Worm (Caenorhabditis elegans) whole organism, late embryonic: ENCODE data around the gene Y39A3CL.3.
A peak's percentile ranks its signal among the peaks of the same experiment; 100 is the strongest.

Experiments used
- C08G9.2 ChIP-seq: sonication (generic microtip); optimal IDR thresholded peaks from 2 replicates; lab custom pipeline; 2016; ENCODE audit warnings: mild to moderate bottlenecking, missing genetic modification characterization, moderate library complexity, missing compliant biosample characterization
- F13H6.1 ChIP-seq: sonication (generic microtip); optimal IDR thresholded peaks from 2 replicates; lab custom pipeline; 2016; ENCODE audit warnings: missing genetic modification characterization, missing compliant biosample characterization
- Y22D7AL.16 ChIP-seq: sonication (generic microtip); optimal IDR thresholded peaks from 2 replicates; lab custom pipeline; 2016; ENCODE audit warnings: missing genetic modification characterization, missing compliant biosample characterization
- ahr-1 ChIP-seq: sonication (generic microtip); optimal IDR thresholded peaks from 2 replicates; lab custom pipeline; 2016; ENCODE audit warnings: missing genetic modification characterization, missing compliant biosample characterization
- ceh-18 ChIP-seq: sonication (generic microtip); optimal IDR thresholded peaks from 2 replicates; lab custom pipeline; 2016; ENCODE audit warnings: missing genetic modification characterization, missing compliant biosample characterization
- ceh-31 ChIP-seq: sonication (generic microtip); optimal IDR thresholded peaks from 2 replicates; lab custom pipeline; 2016; ENCODE audit warnings: missing genetic modification characterization, missing compliant biosample characterization
- ceh-45 ChIP-seq: fragments of 200-800 bp; sonication (Bioruptor generic); IDR thresholded peaks from 2 replicates; pipeline ENCODE4 v1.3.6; 2022; ENCODE audit warnings: missing genetic modification reagents, missing genetic modification characterization, missing compliant biosample characterization
- ceh-48 ChIP-seq: sonication (generic microtip); optimal IDR thresholded peaks from 2 replicates; lab custom pipeline; 2016; ENCODE audit warnings: missing genetic modification characterization, inconsistent platforms, missing compliant biosample characterization
- dve-1 ChIP-seq: sonication (generic microtip); optimal IDR thresholded peaks from 2 replicates; lab custom pipeline; 2017; ENCODE audit warnings: antibody characterized with exemption, mild to moderate bottlenecking, missing genetic modification characterization, missing compliant biosample characterization
- elt-4 ChIP-seq: sonication (generic microtip); optimal IDR thresholded peaks from 2 replicates; lab custom pipeline; 2016; ENCODE audit warnings: missing genetic modification characterization, missing compliant biosample characterization
- fkh-10 ChIP-seq: fragments of 150-350 bp; optimal IDR thresholded peaks from 2 replicates; lab custom pipeline; 2014; ENCODE audit warnings: missing biosample characterization, missing genetic modification reagents, missing genetic modification characterization
- hlh-13 ChIP-seq: fragments of 200-800 bp; sonication (Bioruptor generic); optimal IDR thresholded peaks from 2 replicates; lab custom pipeline; 2018; ENCODE audit warnings: mild to moderate bottlenecking, missing genetic modification characterization, missing compliant biosample characterization
- hlh-15 ChIP-seq: sonication (generic microtip); optimal IDR thresholded peaks from 2 replicates; lab custom pipeline; 2016; ENCODE audit warnings: missing genetic modification characterization, missing compliant biosample characterization
- lin-11 ChIP-seq: fragments of 200-800 bp; sonication (Bioruptor generic); optimal IDR thresholded peaks from 2 replicates; lab custom pipeline; 2018; ENCODE audit warnings: mild to moderate bottlenecking, missing genetic modification characterization, missing compliant biosample characterization
- madf-2 ChIP-seq: sonication (generic microtip); optimal IDR thresholded peaks from 2 replicates; lab custom pipeline; 2017; ENCODE audit warnings: missing genetic modification characterization, missing compliant biosample characterization
- mec-3 ChIP-seq: sonication (generic microtip); optimal IDR thresholded peaks from 2 replicates; lab custom pipeline; 2016; ENCODE audit warnings: borderline replicate concordance, missing genetic modification characterization, missing compliant biosample characterization
- nfya-1 ChIP-seq: sonication (generic microtip); optimal IDR thresholded peaks from 2 replicates; lab custom pipeline; 2017; ENCODE audit warnings: missing genetic modification characterization, mild to moderate bottlenecking, missing compliant biosample characterization, antibody characterized with exemption, moderate library complexity
- nhr-11 ChIP-seq: fragments of 150-350 bp; optimal IDR thresholded peaks from 2 replicates; lab custom pipeline; 2014; ENCODE audit warnings: missing biosample characterization, missing genetic modification characterization
- pag-3 ChIP-seq: sonication (generic microtip); optimal IDR thresholded peaks from 2 replicates; lab custom pipeline; 2016; ENCODE audit warnings: missing compliant biosample characterization, missing genetic modification characterization, borderline replicate concordance
- pat-9 ChIP-seq: fragments of 200-800 bp; sonication (Bioruptor generic); optimal IDR thresholded peaks from 2 replicates; lab custom pipeline; 2018; ENCODE audit warnings: mild to moderate bottlenecking, missing genetic modification characterization, moderate library complexity, missing compliant biosample characterization
- pha-4 ChIP-seq: fragments of 150-350 bp; optimal IDR thresholded peaks from 2 replicates; lab custom pipeline; 2018; ENCODE audit warnings: missing biosample characterization, missing genetic modification reagents, missing genetic modification characterization
- rnt-1 ChIP-seq: sonication (generic microtip); optimal IDR thresholded peaks from 2 replicates; lab custom pipeline; 2016; ENCODE audit warnings: missing genetic modification characterization, missing compliant biosample characterization
- sox-4 ChIP-seq: sonication (generic microtip); optimal IDR thresholded peaks from 2 replicates; lab custom pipeline; 2017; ENCODE audit warnings: mild to moderate bottlenecking, missing genetic modification characterization, inconsistent platforms, missing compliant biosample characterization
- unc-3 ChIP-seq, 2 experiments: fragments of 200-800 bp in 1 of 2; sonication (Bioruptor generic) in 1 of 2; sonication (generic microtip) in 1 of 2; conservative IDR thresholded peaks in 1 of 2; optimal IDR thresholded peaks in 1 of 2; 2 replicates each; pipeline versions ENCODE4 v1.3.6 to Lab custom; 2016 to 2022; ENCODE audit warnings: missing compliant biosample characterization in 2 of 2, missing genetic modification characterization in 2 of 2, missing genetic modification reagents in 1 of 2
- unc-42 ChIP-seq: sonication (generic microtip); optimal IDR thresholded peaks from 2 replicates; lab custom pipeline; 2016; ENCODE audit warnings: missing genotype, missing genetic modification characterization, missing compliant biosample characterization
- unc-86 ChIP-seq: sonication (generic microtip); optimal IDR thresholded peaks from 2 replicates; lab custom pipeline; 2016; ENCODE audit warnings: missing genetic modification characterization, missing compliant biosample characterization
- zip-5 ChIP-seq: sonication (generic microtip); optimal IDR thresholded peaks from 2 replicates; lab custom pipeline; 2016; ENCODE audit warnings: missing genetic modification characterization, missing compliant biosample characterization

Gene Y39A3CL.3

ce11 chrIII:1804477-1804876, 26.9 kb downstream of the Y39A3CL.3 start:
- no peak for TF ChIP-seq hlh-13
- TF ChIP-seq madf-2: no peak
- no peak for TF ChIP-seq unc-86
- TF ChIP-seq ceh-31: no peak
- TF ChIP-seq fkh-10 (GFP tag; lab: Kevin White, UChicago): no peak
- TF ChIP-seq unc-42: no peak
- TF ChIP-seq unc-3 (GFP tag; conservative IDR thresholded peaks at IDR 0.05; lab: Robert Waterston, UW): no peak
- TF ChIP-seq unc-3 (tag; optimal IDR thresholded peaks at IDR 0.05; lab: Kevin White, UChicago): no peak
- TF ChIP-seq ahr-1 (tag; lab: Kevin White, UChicago): no peak
- no peak for TF ChIP-seq lin-11 (tag; lab: Kevin White, UChicago)
- no peak for TF ChIP-seq hlh-15 (tag; lab: Kevin White, UChicago)
- no peak for TF ChIP-seq pag-3
- no peak for TF ChIP-seq pha-4 (tag; lab: Kevin White, UChicago)
- no peak for TF ChIP-seq ceh-45 (GFP tag; lab: Robert Waterston, UW)
- TF ChIP-seq sox-4 (tag; lab: Kevin White, UChicago): no peak
- TF ChIP-seq, all 69 proteins: peak for 0

ce11 chrIII:1805415-1806008, 27.9 kb downstream of the Y39A3CL.3 start:
- TF ChIP-seq ahr-1 (tag; lab: Kevin White, UChicago): no peak
- no peak for TF ChIP-seq elt-4
- TF ChIP-seq zip-5: no peak
- TF ChIP-seq ceh-48: peak; percentile 96
- TF ChIP-seq nhr-11 (tag; lab: Kevin White, UChicago): no peak

- TF ChIP-seq nfya-1 (tag; lab: Kevin White, UChicago): no peak
- no peak for TF ChIP-seq pat-9
- no peak for TF ChIP-seq dve-1 (tag; lab: Kevin White, UChicago)
- TF ChIP-seq F13H6.1: no peak
- TF ChIP-seq ceh-48: peak; percentile 36
- no peak for TF ChIP-seq rnt-1 (tag; lab: Kevin White, UChicago)
- TF ChIP-seq C08G9.2: peak; percentile 2
- no peak for TF ChIP-seq ceh-18 (tag; lab: Kevin White, UChicago)
- peak; percentile 4 for TF ChIP-seq elt-4
Observed at ce11 chrIII:1806183-1806798, 28.7 kb downstream of the Y39A3CL.3 start.

- peak; percentile 99 for TF ChIP-seq ceh-48
- TF ChIP-seq, all 69 proteins: peak for 1; not testable (repeated sequence) for 68
Observed at ce11 chrIII:1807297-1807935, 29.8 kb downstream of the Y39A3CL.3 start.

ce11 chrIII:1814285-1814684, 36.7 kb downstream of the Y39A3CL.3 start:
- TF ChIP-seq mec-3: no peak

ce11 chrIII:1818001-1818655, 40.5 kb downstream of the Y39A3CL.3 start, which contains the start of gene clp-4:
TSS of gene clp-4 (minus strand) at chrIII:1818323.
- TF ChIP-seq Y22D7AL.16 (tag; lab: Kevin White, UChicago): no peak
- TF ChIP-seq, all 69 proteins: peak for 0
